Fruit fly (Drosophila melanogaster): ENCODE results near the gene CG6813.

CG6813 gene

DNA sequence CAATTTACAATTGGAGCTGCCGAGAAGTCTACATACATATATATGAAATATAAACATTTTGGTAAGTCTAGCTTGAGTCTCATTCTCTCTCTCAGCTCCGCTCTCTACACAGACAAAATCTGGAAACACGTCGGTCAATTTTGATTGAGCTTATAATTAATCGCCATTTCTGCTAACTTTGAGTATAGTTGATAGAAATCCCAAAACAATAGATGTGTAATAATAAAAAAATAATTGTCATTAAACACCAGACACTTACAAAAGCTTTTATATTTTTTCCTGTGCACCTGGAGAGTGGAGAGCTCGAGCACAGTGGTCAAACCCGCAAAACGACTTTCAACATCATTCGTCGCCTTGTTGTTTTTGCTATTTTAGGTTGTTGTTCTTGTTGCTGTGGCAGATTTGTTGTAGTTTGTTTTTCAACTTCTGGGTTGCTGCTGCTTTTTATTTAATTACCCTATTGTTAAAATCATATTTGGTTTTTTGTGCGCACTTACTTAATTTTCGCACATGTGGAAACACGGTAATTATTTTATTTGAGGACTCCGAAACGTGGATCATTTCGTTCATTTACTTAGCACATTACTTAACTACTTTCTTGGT lies 30.3 kb upstream of the CG6813 start (continued):
- TF ChIP-seq CG2889 (GFP tag; IDR thresholded peaks at IDR 0.05): peak; percentile 96
- peak; percentile 77 for TF ChIP-seq YL-1 (GFP tag; optimal IDR thresholded peaks at IDR 0.05)
- peak; percentile 94 for TF ChIP-seq CG13296 (GFP tag; optimal IDR thresholded peaks at IDR 0.05)
- TF ChIP-seq MESR4 (GFP tag; optimal IDR thresholded peaks at IDR 0.05): peak; percentile 60
- peak; percentile 98 for TF ChIP-seq CG15269 (tag; optimal IDR thresholded peaks at IDR 0.05)
- TF ChIP-seq BEAF-32 (GFP tag; optimal IDR thresholded peaks at IDR 0.05): no peak
- peak; percentile 94 for TF ChIP-seq CG15601 (tag; optimal IDR thresholded peaks at IDR 0.05)
- peak; percentile 68 for TF ChIP-seq CG3163 (GFP tag; optimal IDR thresholded peaks at IDR 0.05)
- peak; percentile 94 for TF ChIP-seq B-H1 (GFP tag; IDR thresholded peaks at IDR 0.05)
- peak; percentile 86 for TF ChIP-seq CG18011 (GFP tag; optimal IDR thresholded peaks at IDR 0.05)
- no peak for TF ChIP-seq pita (GFP tag; optimal IDR thresholded peaks at IDR 0.05)
- TF ChIP-seq D19A (tag; optimal IDR thresholded peaks at IDR 0.05): peak; percentile 92
- TF ChIP-seq CrebB (tag; optimal IDR thresholded peaks at IDR 0.05): peak; percentile 96
- peak; percentile 77 for TF ChIP-seq CG34376 (GFP tag; optimal IDR thresholded peaks at IDR 0.05)
- TF ChIP-seq CG10565 (GFP tag; optimal IDR thresholded peaks at IDR 0.05): peak; percentile 75
- TF ChIP-seq Hr3 (GFP tag; optimal IDR thresholded peaks at IDR 0.05): peak; percentile 92
- peak; percentile 95 for TF ChIP-seq CG14050 (GFP tag; IDR thresholded peaks at IDR 0.05)
- TF ChIP-seq CG17359 (tag; optimal IDR thresholded peaks at IDR 0.05): peak; percentile 97
- TF ChIP-seq Opbp (GFP tag; IDR thresholded peaks at IDR 0.05; ENCODE audit: partially characterized antibody): no peak
- peak; percentile 82 for TF ChIP-seq Doc2 (GFP tag; IDR thresholded peaks at IDR 0.05)
- peak; percentile 71; the same call in 1 of the 2 replicates for TF ChIP-seq dan (GFP tag; IDR thresholded peaks at IDR 0.05)
- peak; percentile 92 for TF ChIP-seq nau (GFP tag; optimal IDR thresholded peaks at IDR 0.05)
- peak; percentile 96 for TF ChIP-seq CG6175 (GFP tag; IDR thresholded peaks at IDR 0.05)
- TF ChIP-seq Stat92E (GFP tag; optimal IDR thresholded peaks at IDR 0.05): peak in 1 of 3 experiments; percentile 71
- peak; percentile 94 for TF ChIP-seq seq (GFP tag; IDR thresholded peaks at IDR 0.05)
- TF ChIP-seq bcd (GFP tag; optimal IDR thresholded peaks at IDR 0.05): peak; percentile 96
- TF ChIP-seq NFAT (GFP tag; IDR thresholded peaks at IDR 0.05): peak; percentile 98
- peak; percentile 93 for TF ChIP-seq pum (GFP tag; optimal IDR thresholded peaks at IDR 0.05)
- peak; percentile 71 for TF ChIP-seq B-H2 (GFP tag; optimal IDR thresholded peaks at IDR 0.05)
- peak; percentile 96 for TF ChIP-seq CG10147 (GFP tag; optimal IDR thresholded peaks at IDR 0.05)
- peak; percentile 94 for TF ChIP-seq CG12942 (GFP tag; optimal IDR thresholded peaks at IDR 0.05)
- peak; percentile 92 for TF ChIP-seq CG6765 (GFP tag; optimal IDR thresholded peaks at IDR 0.05)
- TF ChIP-seq NC2β (GFP tag; optimal IDR thresholded peaks at IDR 0.05): peak; percentile 95
- peak; percentile 90 for TF ChIP-seq Atf3 (GFP tag; optimal IDR thresholded peaks at IDR 0.05)
- TF ChIP-seq CTCF (GFP tag; optimal IDR thresholded peaks at IDR 0.05): peak; percentile 53
- peak; percentile 75 for TF ChIP-seq Adf1 (GFP tag; IDR thresholded peaks at IDR 0.05)
- TF ChIP-seq PHDP (tag; optimal IDR thresholded peaks at IDR 0.05): peak; percentile 97
- TF ChIP-seq Fer1 (GFP tag; optimal IDR thresholded peaks at IDR 0.05): peak; percentile 96
- peak; percentile 96 for TF ChIP-seq CG12744 (GFP tag; optimal IDR thresholded peaks at IDR 0.05)
- TF ChIP-seq Lim3 (GFP tag; IDR thresholded peaks at IDR 0.05): peak; percentile 89
- peak; percentile 69 for TF ChIP-seq p53 (GFP tag; optimal IDR thresholded peaks at IDR 0.05)
- peak; percentile 97 for TF ChIP-seq Hmr (GFP tag; optimal IDR thresholded peaks at IDR 0.05)
- peak; percentile 84 for TF ChIP-seq sr (GFP tag; IDR thresholded peaks at IDR 0.05)
- TF ChIP-seq ERR (GFP tag; optimal IDR thresholded peaks at IDR 0.05): peak; percentile 91
- peak; percentile 96 for TF ChIP-seq stc (GFP tag; IDR thresholded peaks at IDR 0.05)
- peak; percentile 68 for TF ChIP-seq TFAM (GFP tag; optimal IDR thresholded peaks at IDR 0.05)
- peak; percentile 90 for TF ChIP-seq CG15011 (GFP tag; optimal IDR thresholded peaks at IDR 0.05)
- peak; percentile 98 for TF ChIP-seq CG12391 (tag; optimal IDR thresholded peaks at IDR 0.05)
- peak; percentile 98 for TF ChIP-seq slbo (GFP tag; IDR thresholded peaks at IDR 0.05)
- TF ChIP-seq CG7745 (tag; optimal IDR thresholded peaks at IDR 0.05): peak; percentile 68

Data from whole organism, embryonic.